Fruit fly (Drosophila melanogaster): ENCODE measurements around the gene CG7970.

DNA sequence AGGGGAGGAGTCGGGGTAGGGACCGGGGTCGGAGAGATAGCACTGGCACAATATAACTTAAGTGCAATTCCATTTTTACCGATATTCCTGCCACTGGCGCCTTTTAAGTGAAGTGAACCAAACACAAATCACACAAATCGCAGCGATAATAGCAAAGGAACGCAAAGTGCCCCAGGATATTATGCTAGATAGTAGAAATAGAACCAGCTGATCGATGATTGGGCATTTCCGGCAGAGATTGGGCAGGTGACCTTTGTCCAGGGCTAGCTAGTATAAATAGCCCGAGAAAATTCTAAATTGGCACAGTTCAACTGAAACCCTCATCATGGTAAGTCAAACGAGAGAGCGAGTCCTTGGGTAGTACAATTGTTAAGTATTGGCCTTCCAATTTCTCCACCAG lies 41.8 kb downstream of the CG7970 start, which contains the start of gene CG12011:
- TF ChIP-seq ttk (optimal IDR thresholded peaks at IDR 0.05) (no peak), psq (optimal IDR thresholded peaks at IDR 0.05) (no peak), Sin3A (optimal IDR thresholded peaks at IDR 0.05) (no peak)
